Worm (Caenorhabditis elegans): Measurements from ENCODE around the gene W08A12.3.

Gene W08A12.3

ce11 chrV:3678513-3678912, 4.1 kb upstream of the W08A12.3 start:
- TF ChIP-seq ceh-82 (tag; optimal IDR thresholded peaks at IDR 0.05) (no peak), ama-1 (optimal IDR thresholded peaks at IDR 0.05) (no peak), sma-9 (GFP tag; optimal IDR thresholded peaks at IDR 0.05) (no peak), sma-9 (tag; optimal IDR thresholded peaks at IDR 0.05) (no peak), ztf-1 (GFP tag; conservative IDR thresholded peaks at IDR 0.05) (no peak), aly-2 (tag; optimal IDR thresholded peaks at IDR 0.05) (no peak)

DNA sequence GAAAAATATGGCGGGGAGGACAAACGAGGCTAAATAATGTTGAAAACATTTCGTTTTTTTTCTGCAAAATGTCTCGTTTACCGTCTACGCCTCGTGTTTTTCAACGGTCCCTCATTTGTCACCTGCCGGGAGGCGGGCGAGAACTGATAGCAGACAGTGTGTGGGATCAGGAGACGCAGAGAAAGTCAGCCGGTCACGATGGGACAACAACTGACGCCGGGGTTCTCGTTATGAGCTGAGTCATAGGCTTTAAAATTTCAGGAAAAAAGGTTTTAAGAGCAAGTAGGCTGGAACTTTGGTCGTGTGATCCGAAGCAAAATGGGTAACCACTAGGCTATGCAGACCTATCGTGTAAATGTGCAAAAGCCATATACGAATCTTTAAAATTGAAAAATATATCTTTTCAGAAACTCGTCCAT, 3.1 kb downstream of the W08A12.3 start, which contains the start of gene W08A12.2:
Gene W08A12.2, minus strand, starts transcription at position 103 of the 419 bp plus-strand sequence.
- TF ChIP-seq lin-39 (tag; optimal IDR thresholded peaks at IDR 0.05) (no peak), snpc-4 (tag; optimal IDR thresholded peaks at IDR 0.05) (no peak), Y55F3AM.14 (GFP tag; optimal IDR thresholded peaks at IDR 0.05) (no peak), lsy-2 (tag; optimal IDR thresholded peaks at IDR 0.05) (peak in 1 of 2 experiments; percentile 29), ceh-82 (tag; optimal IDR thresholded peaks at IDR 0.05) (no peak), nhr-6 (tag; optimal IDR thresholded peaks at IDR 0.05) (no peak), alr-1 (tag; optimal IDR thresholded peaks at IDR 0.05) (no peak), elt-1 (tag; optimal IDR thresholded peaks at IDR 0.05) (no peak), mab-5 (tag; optimal IDR thresholded peaks at IDR 0.05) (peak; percentile 9), crh-2 (tag; optimal IDR thresholded peaks at IDR 0.05) (no peak), C34F6.9 (tag; optimal IDR thresholded peaks at IDR 0.05) (no peak), nhr-21 (tag; optimal IDR thresholded peaks at IDR 0.05) (no peak), unc-39 (tag; optimal IDR thresholded peaks at IDR 0.05) (no peak), nhr-10 (tag; optimal IDR thresholded peaks at IDR 0.05) (no peak), egl-27 (tag; optimal IDR thresholded peaks at IDR 0.05) (no peak), dmd-4 (tag; optimal IDR thresholded peaks at IDR 0.05) (no peak), aly-2 (tag; optimal IDR thresholded peaks at IDR 0.05) (no peak), sma-9 (GFP tag; optimal IDR thresholded peaks at IDR 0.05) (peak; percentile 62), sma-9 (tag; optimal IDR thresholded peaks at IDR 0.05) (no peak), F13H6.1 (tag; optimal IDR thresholded peaks at IDR 0.05) (peak; percentile 69)

- TF ChIP-seq crh-2 (tag; optimal IDR thresholded peaks at IDR 0.05) (no peak), C34F6.9 (tag; optimal IDR thresholded peaks at IDR 0.05) (no peak), alr-1 (tag; optimal IDR thresholded peaks at IDR 0.05) (no peak), nhr-77 (tag; optimal IDR thresholded peaks at IDR 0.05) (no peak), F13H6.1 (tag; optimal IDR thresholded peaks at IDR 0.05) (no peak), ztf-4 (tag; optimal IDR thresholded peaks at IDR 0.05) (no peak), nhr-25 (tag; optimal IDR thresholded peaks at IDR 0.05) (no peak), ztf-1 (GFP tag; conservative IDR thresholded peaks at IDR 0.05) (no peak), nhr-129 (tag; optimal IDR thresholded peaks at IDR 0.05) (no peak), ama-1 (optimal IDR thresholded peaks at IDR 0.05) (no peak), lin-11 (tag; optimal IDR thresholded peaks at IDR 0.05) (no peak), mdl-1 (tag; optimal IDR thresholded peaks at IDR 0.05) (no peak)
Observed at ce11 chrV:3686292-3686691, 3.6 kb downstream of the W08A12.3 start.

DNA sequence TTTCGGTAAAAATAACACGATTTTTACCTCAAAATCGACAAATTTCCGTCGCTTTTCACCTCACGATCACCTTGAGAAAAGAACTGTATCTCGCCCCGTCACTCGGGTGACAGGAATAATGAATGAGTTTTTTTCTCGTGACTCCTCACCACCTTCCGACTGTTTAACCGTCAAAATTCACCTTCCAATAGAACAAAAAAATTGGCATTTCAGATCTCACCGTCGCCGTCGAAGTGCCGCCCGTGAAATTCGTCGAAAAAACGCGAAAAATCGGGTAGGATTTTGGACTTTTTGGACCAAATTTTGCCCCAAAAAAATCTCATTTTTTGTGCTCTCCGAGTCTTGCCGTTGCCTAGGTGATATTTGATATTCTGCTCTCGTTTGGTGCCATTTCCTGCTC, 4.2 kb downstream of the W08A12.3 start, which contains the start of gene unc-132:
Gene unc-132, plus strand, starts transcription at position 208 of the 400 bp plus-strand sequence.
- TF ChIP-seq dmd-4 (tag; optimal IDR thresholded peaks at IDR 0.05): no peak
- no peak for TF ChIP-seq elt-3 (tag; optimal IDR thresholded peaks at IDR 0.05)
- no peak for TF ChIP-seq egl-27 (tag; optimal IDR thresholded peaks at IDR 0.05)
- TF ChIP-seq crh-2 (tag; optimal IDR thresholded peaks at IDR 0.05): no peak
- TF ChIP-seq elt-1 (tag; optimal IDR thresholded peaks at IDR 0.05): no peak
- no peak for TF ChIP-seq lin-13 (GFP tag; optimal IDR thresholded peaks at IDR 0.05)
- no peak for TF ChIP-seq nhr-23 (tag; optimal IDR thresholded peaks at IDR 0.05)
- TF ChIP-seq skn-1 (tag; optimal IDR thresholded peaks at IDR 0.05): no peak

- TF ChIP-seq unc-55 (GFP tag; optimal IDR thresholded peaks at IDR 0.05) (peak; percentile 38), mbf-1 (tag; optimal IDR thresholded peaks at IDR 0.05) (no peak), ceh-82 (tag; optimal IDR thresholded peaks at IDR 0.05) (no peak), skn-1 (tag; optimal IDR thresholded peaks at IDR 0.05) (no peak), sem-4 (tag; optimal IDR thresholded peaks at IDR 0.05) (no peak), snpc-4 (tag; optimal IDR thresholded peaks at IDR 0.05) (no peak), unc-62 (GFP tag; optimal IDR thresholded peaks at IDR 0.05) (no peak), ztf-1 (GFP tag; conservative IDR thresholded peaks at IDR 0.05) (no peak), sma-3 (GFP tag; optimal IDR thresholded peaks at IDR 0.05) (no peak), C34F6.9 (tag; optimal IDR thresholded peaks at IDR 0.05) (peak; percentile 50), elt-3 (tag; optimal IDR thresholded peaks at IDR 0.05) (no peak), F13H6.1 (tag; optimal IDR thresholded peaks at IDR 0.05) (peak; percentile 44), nhr-25 (tag; optimal IDR thresholded peaks at IDR 0.05) (no peak), lsy-2 (tag; optimal IDR thresholded peaks at IDR 0.05) (peak in 1 of 2 experiments; percentile 35), nhr-10 (tag; optimal IDR thresholded peaks at IDR 0.05) (no peak), nhr-129 (tag; optimal IDR thresholded peaks at IDR 0.05) (peak; percentile 31), zag-1 (tag; optimal IDR thresholded peaks at IDR 0.05) (peak; percentile 13), unc-39 (tag; optimal IDR thresholded peaks at IDR 0.05) (no peak), sma-9 (GFP tag; optimal IDR thresholded peaks at IDR 0.05) (peak; percentile 22), sma-9 (tag; optimal IDR thresholded peaks at IDR 0.05) (no peak), nhr-6 (tag; optimal IDR thresholded peaks at IDR 0.05) (no peak), R02D3.7 (tag; optimal IDR thresholded peaks at IDR 0.05) (no peak), egl-27 (tag; optimal IDR thresholded peaks at IDR 0.05) (no peak), ZK546.5 (tag; optimal IDR thresholded peaks at IDR 0.05) (no peak), mab-5 (tag; optimal IDR thresholded peaks at IDR 0.05) (no peak), blmp-1 (tag; optimal IDR thresholded peaks at IDR 0.05; ENCODE audit: insufficient read depth) (no peak), ztf-4 (tag; optimal IDR thresholded peaks at IDR 0.05) (no peak), peb-1 (tag; optimal IDR thresholded peaks at IDR 0.05) (no peak), mdl-1 (tag; optimal IDR thresholded peaks at IDR 0.05) (no peak), nhr-12 (tag; optimal IDR thresholded peaks at IDR 0.05) (no peak)
Observed at ce11 chrV:3688733-3689132, 6.1 kb downstream of the W08A12.3 start.
